Fruit fly (Drosophila melanogaster): ENCODE results near the gene CG1265.

CG1265 gene

dm6 chr3L:4292120-4292697, 37.6 kb downstream of the CG1265 start, which contains the start of the genes CG15012 and Fdx2:
Gene CG15012 (minus strand): TSS chr3L:4292246.
Gene Fdx2 (plus strand): TSS chr3L:4292482.
- TF ChIP-seq Rel (GFP tag; optimal IDR thresholded peaks at IDR 0.05) (no peak), Rel (tag; optimal IDR thresholded peaks at IDR 0.05) (no peak), Dif (GFP tag; optimal IDR thresholded peaks at IDR 0.05; ENCODE audit: partially characterized antibody) (no peak), fru (GFP tag; optimal IDR thresholded peaks at IDR 0.05) (peak; percentile 46), dmrt93B (GFP tag; optimal IDR thresholded peaks at IDR 0.05) (no peak), dl (GFP tag; optimal IDR thresholded peaks at IDR 0.05; ENCODE audit: insufficient read depth in 1 of 2, partially characterized antibody in 2 of 2) (no peak), foxo (GFP tag; optimal IDR thresholded peaks at IDR 0.05) (no peak), dsf (GFP tag; optimal IDR thresholded peaks at IDR 0.05; ENCODE audit: borderline replicate concordance) (no peak), sv (GFP tag; optimal IDR thresholded peaks at IDR 0.05) (no peak), CrebA (GFP tag; optimal IDR thresholded peaks at IDR 0.05; ENCODE audit: borderline replicate concordance) (no peak), rgr (GFP tag; optimal IDR thresholded peaks at IDR 0.05) (peak; percentile 43), Myc (optimal IDR thresholded peaks at IDR 0.05) (peak; percentile 33), Hr78 (GFP tag; optimal IDR thresholded peaks at IDR 0.05) (no peak), Vsx2 (GFP tag; optimal IDR thresholded peaks at IDR 0.05; ENCODE audit: partially characterized antibody) (no peak), Hnf4 (GFP tag; optimal IDR thresholded peaks at IDR 0.05) (no peak), HLH106 (tag; optimal IDR thresholded peaks at IDR 0.05) (no peak), br (GFP tag; optimal IDR thresholded peaks at IDR 0.05) (no peak), OdsH (GFP tag; optimal IDR thresholded peaks at IDR 0.05) (no peak), CG32264 (GFP tag; optimal IDR thresholded peaks at IDR 0.05) (no peak), Dfd (GFP tag; optimal IDR thresholded peaks at IDR 0.05) (no peak), Sp1 (GFP tag; optimal IDR thresholded peaks at IDR 0.05) (peak; percentile 30), CG9705 (GFP tag; optimal IDR thresholded peaks at IDR 0.05) (no peak), woc (GFP tag; optimal IDR thresholded peaks at IDR 0.05) (peak; percentile 71), jim (GFP tag; optimal IDR thresholded peaks at IDR 0.05) (no peak), Jra (GFP tag; optimal IDR thresholded peaks at IDR 0.05) (peak; percentile 32), psq (GFP tag; optimal IDR thresholded peaks at IDR 0.05) (no peak), brk (GFP tag; optimal IDR thresholded peaks at IDR 0.05) (no peak), GATAd (GFP tag; optimal IDR thresholded peaks at IDR 0.05) (no peak), usp (GFP tag; optimal IDR thresholded peaks at IDR 0.05) (no peak), lola (GFP tag; optimal IDR thresholded peaks at IDR 0.05) (no peak), pan (optimal IDR thresholded peaks at IDR 0.05) (no peak), ey (GFP tag; optimal IDR thresholded peaks at IDR 0.05) (peak; percentile 8)

dm6 chr3L:4293304-4293703, 38.7 kb downstream of the CG1265 start:
- no peak for TF ChIP-seq usp (GFP tag; optimal IDR thresholded peaks at IDR 0.05)
- TF ChIP-seq fru (GFP tag; optimal IDR thresholded peaks at IDR 0.05) = no peak
- no peak for TF ChIP-seq tai (GFP tag; optimal IDR thresholded peaks at IDR 0.05)
- no peak for TF ChIP-seq Hnf4 (GFP tag; optimal IDR thresholded peaks at IDR 0.05)
- TF ChIP-seq CrebA (GFP tag; optimal IDR thresholded peaks at IDR 0.05; ENCODE audit: borderline replicate concordance) = no peak
- TF ChIP-seq br (GFP tag; optimal IDR thresholded peaks at IDR 0.05) = no peak
- no peak for TF ChIP-seq lola (GFP tag; optimal IDR thresholded peaks at IDR 0.05)
- TF ChIP-seq sage (GFP tag; optimal IDR thresholded peaks at IDR 0.05) = no peak
- TF ChIP-seq woc (GFP tag; optimal IDR thresholded peaks at IDR 0.05) = no peak
- TF ChIP-seq Hr78 (GFP tag; optimal IDR thresholded peaks at IDR 0.05) = no peak
- no peak for TF ChIP-seq brk (GFP tag; optimal IDR thresholded peaks at IDR 0.05)

dm6 chr3L:4293711-4294110, 39.1 kb downstream of the CG1265 start:
- TF ChIP-seq rgr (GFP tag; optimal IDR thresholded peaks at IDR 0.05) (no peak), br (GFP tag; optimal IDR thresholded peaks at IDR 0.05) (no peak), GATAd (GFP tag; optimal IDR thresholded peaks at IDR 0.05) (no peak), N (GFP tag; optimal IDR thresholded peaks at IDR 0.05) (no peak), HLH106 (tag; optimal IDR thresholded peaks at IDR 0.05) (no peak), Abd-B (GFP tag; optimal IDR thresholded peaks at IDR 0.05) (no peak), woc (GFP tag; optimal IDR thresholded peaks at IDR 0.05) (no peak), Rel (GFP tag; optimal IDR thresholded peaks at IDR 0.05) (no peak), Rel (tag; optimal IDR thresholded peaks at IDR 0.05) (no peak), Sp1 (GFP tag; optimal IDR thresholded peaks at IDR 0.05) (no peak), Vsx2 (GFP tag; optimal IDR thresholded peaks at IDR 0.05; ENCODE audit: partially characterized antibody) (no peak), pan (optimal IDR thresholded peaks at IDR 0.05) (no peak), Dif (GFP tag; optimal IDR thresholded peaks at IDR 0.05; ENCODE audit: partially characterized antibody) (no peak), foxo (GFP tag; optimal IDR thresholded peaks at IDR 0.05) (no peak), dmrt93B (GFP tag; optimal IDR thresholded peaks at IDR 0.05) (no peak), ey (GFP tag; optimal IDR thresholded peaks at IDR 0.05) (no peak)

All from whole organism, wandering third instar larva.